Worm (Caenorhabditis elegans): ENCODE data around the gene rgs-6.

The rgs-6 gene

DNA sequence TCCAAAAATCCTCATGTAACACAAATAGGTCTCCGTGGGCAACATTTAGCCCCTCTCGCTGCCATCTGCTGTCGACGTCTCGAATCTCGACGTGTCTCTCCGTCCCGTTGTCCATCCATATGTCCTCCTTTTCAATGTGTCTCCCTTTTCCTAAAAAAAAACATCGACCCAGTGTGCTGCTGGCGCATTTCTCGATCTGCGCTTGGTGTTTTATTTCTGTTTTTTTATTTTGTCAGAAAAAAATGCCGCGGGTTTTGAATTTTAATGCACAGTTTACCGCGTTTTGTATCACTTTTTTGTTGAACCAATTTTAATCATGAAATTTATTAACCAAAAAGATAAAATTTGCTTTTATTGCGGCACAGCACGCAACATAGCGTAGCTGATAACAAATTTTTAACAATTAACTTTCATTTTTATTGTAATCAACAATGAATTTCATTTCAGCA, 42.2 kb upstream of the rgs-6 start (continued):
- TF ChIP-seq F10B5.3 (tag; optimal IDR thresholded peaks at IDR 0.05): no peak
- TF ChIP-seq hlh-11 (tag; optimal IDR thresholded peaks at IDR 0.05): peak; percentile 80
- peak; percentile 54 for TF ChIP-seq F37D6.2 (tag; optimal IDR thresholded peaks at IDR 0.05)
- peak; percentile 76 for TF ChIP-seq nhr-77 (tag; optimal IDR thresholded peaks at IDR 0.05)
- peak in 1 of 2 experiments; percentile 52 for TF ChIP-seq daf-16 (GFP tag; optimal IDR thresholded peaks at IDR 0.05)
- peak; percentile 68 for TF ChIP-seq daf-16 (tag; optimal IDR thresholded peaks at IDR 0.05)
- no peak for TF ChIP-seq zfp-2 (tag; optimal IDR thresholded peaks at IDR 0.05)
- no peak for TF ChIP-seq mxl-2 (GFP tag; conservative IDR thresholded peaks at IDR 0.05)
- peak; percentile 62 for TF ChIP-seq nhr-11 (tag; optimal IDR thresholded peaks at IDR 0.05)
- peak; percentile 83 for TF ChIP-seq mep-1 (tag; optimal IDR thresholded peaks at IDR 0.05)
- peak; percentile 71 for TF ChIP-seq dpl-1 (GFP tag; optimal IDR thresholded peaks at IDR 0.05)
- TF ChIP-seq lsy-2 (tag; optimal IDR thresholded peaks at IDR 0.05): peak in 1 of 2 experiments; percentile 85
- TF ChIP-seq nhr-111 (GFP tag; optimal IDR thresholded peaks at IDR 0.05): no peak
- TF ChIP-seq hif-1 (tag; optimal IDR thresholded peaks at IDR 0.05): peak in 1 of 2 experiments; percentile 29
- no peak for TF ChIP-seq daf-8 (GFP tag; IDR thresholded peaks at IDR 0.05)
- no peak for TF ChIP-seq sdz-12 (GFP tag; optimal IDR thresholded peaks at IDR 0.05)
- TF ChIP-seq rbr-2 (tag; optimal IDR thresholded peaks at IDR 0.05): peak; percentile 71
- no peak for TF ChIP-seq ZK546.5 (tag; optimal IDR thresholded peaks at IDR 0.05)
- no peak for TF ChIP-seq nhr-10 (tag; optimal IDR thresholded peaks at IDR 0.05)
- TF ChIP-seq nhr-102 (tag; optimal IDR thresholded peaks at IDR 0.05): no peak
- no peak for TF ChIP-seq Y75B8A.6 (GFP tag; IDR thresholded peaks at IDR 0.05)
- TF ChIP-seq lin-1 (GFP tag; IDR thresholded peaks at IDR 0.05): no peak
- no peak for TF ChIP-seq unc-39 (tag; optimal IDR thresholded peaks at IDR 0.05)
- TF ChIP-seq daf-19 (GFP tag; conservative IDR thresholded peaks at IDR 0.05): no peak
- TF ChIP-seq ceh-32 (tag; optimal IDR thresholded peaks at IDR 0.05; ENCODE audit: poor library complexity): no peak

DNA sequence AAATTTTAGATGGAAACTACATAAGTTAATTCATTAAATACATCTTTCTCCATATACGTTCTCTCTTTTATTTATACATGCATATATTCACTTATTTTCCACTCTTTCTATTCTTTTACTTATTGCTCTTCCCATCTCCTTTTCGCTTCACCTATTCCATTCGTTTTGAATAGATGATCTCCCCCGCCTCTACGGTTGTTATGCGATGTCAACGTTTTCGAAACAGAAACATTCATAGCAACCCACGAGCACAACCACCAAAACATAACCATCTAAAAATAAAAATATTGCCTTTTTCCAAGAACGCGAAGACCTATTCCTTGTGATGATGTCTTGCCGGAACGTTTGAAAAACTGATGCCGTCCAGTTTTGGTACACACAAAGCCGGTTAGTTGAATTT, 39.9 kb upstream of the rgs-6 start, which contains the start of gene sym-3:
Gene sym-3 (plus strand): TSS at position 301 of the 400 bp plus-strand sequence.
- no peak for TF ChIP-seq ceh-44 (GFP tag; IDR thresholded peaks at IDR 0.05)
- no peak for TF ChIP-seq Y105C5A.15 (GFP tag; IDR thresholded peaks at IDR 0.05)
- TF ChIP-seq aha-1 (tag): peak; percentile 63
- TF ChIP-seq nhr-11 (tag; optimal IDR thresholded peaks at IDR 0.05): no peak

DNA sequence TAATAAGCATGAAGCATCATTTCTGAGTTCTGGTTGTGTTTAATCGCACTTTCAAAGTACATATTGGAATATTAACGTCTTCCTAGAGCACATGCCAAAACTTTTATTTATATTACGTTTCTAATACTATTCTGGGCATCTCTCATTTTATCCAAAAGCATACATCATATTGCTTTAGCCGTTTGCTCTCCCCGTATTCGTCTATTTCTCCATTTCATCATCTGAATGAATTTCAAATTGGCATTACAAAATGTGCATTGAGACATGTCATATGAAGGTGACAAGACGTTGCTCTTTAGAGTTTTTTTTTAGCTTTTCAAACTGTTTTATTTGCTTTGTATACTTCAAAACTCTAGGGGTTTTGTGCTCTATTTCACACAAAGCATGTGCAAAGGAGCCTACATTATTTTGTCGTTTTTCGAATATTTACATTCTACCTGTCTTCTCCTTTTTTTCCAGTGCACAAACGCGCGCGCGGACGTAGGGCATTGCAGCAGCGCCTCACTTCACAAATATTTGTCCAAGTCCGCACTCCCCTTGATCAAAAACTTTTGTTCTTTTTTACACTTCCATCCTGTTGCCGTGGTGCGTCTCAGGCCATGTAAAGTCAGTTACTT, 39.1 kb upstream of the rgs-6 start:
- no peak for TF ChIP-seq ZK337.2 (GFP tag; IDR thresholded peaks at IDR 0.05)
- peak; percentile 49; the same call in 1 of the 2 replicates for TF ChIP-seq pha-4 (GFP tag; IDR thresholded peaks at IDR 0.05)
- TF ChIP-seq pha-4 (tag; optimal IDR thresholded peaks at IDR 0.05): no peak
- TF ChIP-seq zag-1 (tag; optimal IDR thresholded peaks at IDR 0.05): no peak
- TF ChIP-seq nhr-77 (tag; optimal IDR thresholded peaks at IDR 0.05): no peak
- no peak for TF ChIP-seq Y75B8A.6 (GFP tag; IDR thresholded peaks at IDR 0.05)
- TF ChIP-seq arid-1 (GFP tag; conservative IDR thresholded peaks at IDR 0.05): no peak
- peak; percentile 61 for TF ChIP-seq aha-1 (tag)
- TF ChIP-seq rbr-2 (tag; optimal IDR thresholded peaks at IDR 0.05): no peak
- no peak for TF ChIP-seq zfp-3 (GFP tag; conservative IDR thresholded peaks at IDR 0.05)
- no peak for TF ChIP-seq spr-3 (GFP tag; optimal IDR thresholded peaks at IDR 0.05)

DNA sequence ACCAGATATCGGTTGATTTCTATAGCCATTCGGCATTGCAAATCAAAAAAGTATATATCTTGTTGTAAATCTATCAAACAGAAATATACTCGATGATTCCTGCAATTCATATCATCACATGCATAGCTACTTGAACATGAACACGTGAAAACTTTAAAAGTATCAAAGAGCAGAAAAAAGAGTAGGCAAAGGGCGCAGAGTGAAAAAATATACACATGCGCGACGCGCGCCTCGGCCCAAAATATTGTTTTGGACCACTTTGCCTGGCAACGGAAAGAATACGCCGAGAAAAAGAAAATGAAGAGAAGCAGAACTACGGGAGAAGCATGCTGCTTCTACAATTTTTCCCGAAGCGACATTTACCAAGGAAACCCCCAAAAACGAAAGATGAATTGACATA, 37.1 kb upstream of the rgs-6 start, which contains the start of gene C54H2.4:
Gene C54H2.4 (minus strand): TSS at position 101 of the 400 bp plus-strand sequence.
- TF ChIP-seq mdt-29 (GFP tag; IDR thresholded peaks at IDR 0.05): no peak
- no peak for TF ChIP-seq ceh-20 (GFP tag; IDR thresholded peaks at IDR 0.05)
- no peak for TF ChIP-seq hlh-30 (tag; optimal IDR thresholded peaks at IDR 0.05; ENCODE audit: insufficient read depth)
- no peak for TF ChIP-seq nhr-102 (tag; optimal IDR thresholded peaks at IDR 0.05)

All from whole organism, L4 larva.